Fruit fly (Drosophila melanogaster) whole organism, embryonic: Measurements from ENCODE around the gene CG17105.

Source experiments
- ATbp ChIP-seq: fragments of 200-800 bp; sonication (Bioruptor generic); optimal IDR thresholded peaks from 2 replicates; lab custom pipeline; 2017; ENCODE audit warnings: missing biosample characterization, mild to moderate bottlenecking, missing genetic modification characterization, missing genetic modification reagents
- Ada2b ChIP-seq: fragments of 200-800 bp; sonication (Bioruptor generic); IDR thresholded peaks from 2 replicates; pipeline ENCODE4 v1.3.6; 2022; ENCODE audit warnings: missing biosample characterization, missing genetic modification characterization
- Bgb ChIP-seq: fragments of 200-800 bp; sonication (Bioruptor generic); IDR thresholded peaks from 2 replicates; pipeline ENCODE4 v1.3.6; 2022; ENCODE audit warnings: missing biosample characterization, missing genetic modification characterization; ENCODE audit not compliant: partially characterized antibody
- CG11723 ChIP-seq: fragments of 200-800 bp; sonication (Bioruptor generic); optimal IDR thresholded peaks from 2 replicates; lab custom pipeline; 2017; ENCODE audit warnings: missing biosample characterization, mild to moderate bottlenecking, missing genetic modification characterization
- CG12236 ChIP-seq: fragments of 200-800 bp; sonication (Bioruptor generic); optimal IDR thresholded peaks from 2 replicates; lab custom pipeline; 2016; ENCODE audit warnings: missing biosample characterization, missing genetic modification characterization
- CG12299 ChIP-seq: fragments of 200-800 bp; sonication (Bioruptor generic); optimal IDR thresholded peaks from 2 replicates; lab custom pipeline; 2018; ENCODE audit warnings: missing biosample characterization, mild to moderate bottlenecking, missing genetic modification characterization
- CG12769 ChIP-seq: fragments of 200-800 bp; sonication (Bioruptor generic); optimal IDR thresholded peaks from 2 replicates; lab custom pipeline; 2019; ENCODE audit warnings: missing biosample characterization, mild to moderate bottlenecking, missing genetic modification characterization, moderate library complexity
- CG12942 ChIP-seq: fragments of 200-800 bp; sonication (Bioruptor generic); optimal IDR thresholded peaks from 3 replicates; lab custom pipeline; 2016; ENCODE audit warnings: missing biosample characterization, missing genetic modification characterization
- CG13624 ChIP-seq: fragments of 200-800 bp; sonication (Bioruptor generic); optimal IDR thresholded peaks from 2 replicates; lab custom pipeline; 2016; ENCODE audit warnings: missing biosample characterization, missing genetic modification characterization
- CG13894 ChIP-seq: fragments of 200-800 bp; sonication (Bioruptor generic); optimal IDR thresholded peaks from 3 replicates; lab custom pipeline; 2018; ENCODE audit warnings: missing biosample characterization, mild to moderate bottlenecking, missing genetic modification characterization, moderate library complexity
- CG15011 ChIP-seq: fragments of 200-800 bp; sonication (Bioruptor generic); optimal IDR thresholded peaks from 3 replicates; lab custom pipeline; 2018; ENCODE audit warnings: missing biosample characterization, mild to moderate bottlenecking, missing genetic modification characterization
- CG15269 ChIP-seq: fragments of 200-800 bp; sonication (Bioruptor generic); optimal IDR thresholded peaks from 2 replicates; lab custom pipeline; 2018; ENCODE audit warnings: missing biosample characterization, mild to moderate bottlenecking, missing genetic modification characterization, moderate library complexity
- CG15514 ChIP-seq: fragments of 200-800 bp; sonication (Bioruptor generic); optimal IDR thresholded peaks from 3 replicates; lab custom pipeline; 2017; ENCODE audit warnings: missing biosample characterization, missing genetic modification characterization, mild to moderate bottlenecking, moderate library complexity, missing genetic modification reagents
- CG1647 ChIP-seq: fragments of 200-800 bp; sonication (Bioruptor generic); optimal IDR thresholded peaks from 3 replicates; lab custom pipeline; 2016; ENCODE audit warnings: missing biosample characterization, missing genetic modification characterization
- CG16815 ChIP-seq: fragments of 200-800 bp; sonication (Bioruptor generic); optimal IDR thresholded peaks from 3 replicates; lab custom pipeline; 2017; ENCODE audit warnings: missing biosample characterization, mild to moderate bottlenecking, missing genetic modification characterization
- CG17186 ChIP-seq: fragments of 200-800 bp; sonication (Bioruptor generic); optimal IDR thresholded peaks from 3 replicates; lab custom pipeline; 2017; ENCODE audit warnings: missing biosample characterization, missing genetic modification reagents, missing genetic modification characterization
- CG17802 ChIP-seq: fragments of 200-800 bp; sonication (Bioruptor generic); optimal IDR thresholded peaks from 2 replicates; lab custom pipeline; 2018; ENCODE audit warnings: missing biosample characterization, mild to moderate bottlenecking, missing genetic modification characterization, moderate library complexity
- CG18262 ChIP-seq: fragments of 200-800 bp; optimal IDR thresholded peaks from 3 replicates; lab custom pipeline; 2019; ENCODE audit warnings: missing biosample characterization, mild to moderate bottlenecking, missing genetic modification characterization, moderate library complexity
- CG31224 ChIP-seq: fragments of 200-800 bp; sonication (Bioruptor generic); IDR thresholded peaks from 2 replicates; pipeline ENCODE4 v1.3.6; 2022; ENCODE audit warnings: missing biosample characterization, missing genetic modification characterization
- CG31365 ChIP-seq: fragments of 200-800 bp; sonication (Bioruptor generic); optimal IDR thresholded peaks from 2 replicates; lab custom pipeline; 2018; ENCODE audit warnings: missing biosample characterization, mild to moderate bottlenecking, missing genetic modification characterization
- CG3281 ChIP-seq: fragments of 200-800 bp; sonication (Bioruptor generic); optimal IDR thresholded peaks from 3 replicates; lab custom pipeline; 2017; ENCODE audit warnings: missing biosample characterization, mild to moderate bottlenecking, missing genetic modification characterization
- CG33557 ChIP-seq: fragments of 200-800 bp; sonication (Bioruptor generic); optimal IDR thresholded peaks from 2 replicates; lab custom pipeline; 2019; ENCODE audit warnings: missing biosample characterization, mild to moderate bottlenecking, missing genetic modification characterization, moderate library complexity
- CG3847 ChIP-seq: fragments of 200-800 bp; sonication (Bioruptor generic); IDR thresholded peaks from 2 replicates; pipeline ENCODE4 v1.3.6; 2022; ENCODE audit warnings: missing biosample characterization, missing genetic modification characterization
- CG4854 ChIP-seq: fragments of 200-800 bp; sonication (Bioruptor generic); optimal IDR thresholded peaks from 2 replicates; lab custom pipeline; 2016; ENCODE audit warnings: missing biosample characterization, missing genetic modification characterization, inconsistent platforms
- CG6854 ChIP-seq: fragments of 200-800 bp; sonication (Bioruptor generic); optimal IDR thresholded peaks from 3 replicates; lab custom pipeline; 2017; ENCODE audit warnings: missing biosample characterization, mild to moderate bottlenecking, missing genetic modification characterization
- CG7271 ChIP-seq: fragments of 200-800 bp; sonication (Bioruptor generic); optimal IDR thresholded peaks from 2 replicates; lab custom pipeline; 2018; ENCODE audit warnings: missing biosample characterization, mild to moderate bottlenecking, missing genetic modification characterization, moderate library complexity
- CG8281 ChIP-seq: fragments of 200-800 bp; sonication (Bioruptor generic); optimal IDR thresholded peaks from 2 replicates; lab custom pipeline; 2018; ENCODE audit warnings: missing biosample characterization, mild to moderate bottlenecking, missing genetic modification characterization, moderate library complexity
- CG9609 ChIP-seq: fragments of 200-800 bp; sonication (Bioruptor generic); optimal IDR thresholded peaks from 3 replicates; lab custom pipeline; 2016; ENCODE audit warnings: missing biosample characterization, missing genetic modification characterization
- CG9817 ChIP-seq: fragments of 200-800 bp; sonication (Bioruptor generic); optimal IDR thresholded peaks from 2 replicates; lab custom pipeline; 2018; ENCODE audit warnings: missing biosample characterization, mild to moderate bottlenecking, missing genetic modification characterization, moderate library complexity
- CG9932 ChIP-seq: fragments of 200-800 bp; sonication (Bioruptor generic); IDR thresholded peaks from 2 replicates; pipeline ENCODE4 v1.3.6; 2022; ENCODE audit warnings: missing biosample characterization, missing genetic modification characterization
- Dip3 ChIP-seq: fragments of 200-800 bp; sonication (Bioruptor generic); optimal IDR thresholded peaks from 3 replicates; lab custom pipeline; 2016; ENCODE audit warnings: missing biosample characterization, missing genetic modification characterization
- E2f2 ChIP-seq: fragments of 200-800 bp; sonication (Bioruptor generic); IDR thresholded peaks from 2 replicates; pipeline ENCODE4 v1.3.6; 2022; ENCODE audit warnings: missing biosample characterization, missing genetic modification characterization
- Ets97D ChIP-seq: fragments of 200-800 bp; sonication (Bioruptor generic); optimal IDR thresholded peaks from 3 replicates; lab custom pipeline; 2016; ENCODE audit warnings: missing biosample characterization, missing genetic modification characterization
- Fer3 ChIP-seq: fragments of 200-800 bp; sonication (Bioruptor generic); optimal IDR thresholded peaks from 2 replicates; lab custom pipeline; 2018; ENCODE audit warnings: missing biosample characterization, mild to moderate bottlenecking, missing genetic modification characterization, moderate library complexity
- H15 ChIP-seq: fragments of 200-800 bp; sonication (Bioruptor generic); IDR thresholded peaks from 3 replicates; pipeline ENCODE4 v1.3.6; 2022; ENCODE audit warnings: missing biosample characterization, missing genetic modification characterization
- HLH3B ChIP-seq: fragments of 200-800 bp; sonication (Bioruptor generic); IDR thresholded peaks from 2 replicates; pipeline ENCODE4 v1.3.6; 2022; ENCODE audit warnings: missing biosample characterization, missing genetic modification characterization
- HLH54F ChIP-seq: fragments of 200-800 bp; sonication (Bioruptor generic); optimal IDR thresholded peaks from 3 replicates; lab custom pipeline; 2016; ENCODE audit warnings: missing biosample characterization, missing genetic modification characterization
- Hmx ChIP-seq: fragments of 200-800 bp; sonication (Bioruptor generic); optimal IDR thresholded peaks from 2 replicates; lab custom pipeline; 2016; ENCODE audit warnings: missing biosample characterization, missing genetic modification characterization
- Med ChIP-seq: fragments of 200-800 bp; sonication (Bioruptor generic); peaks from one replicate; lab custom pipeline; 2016; ENCODE audit warnings: missing biosample characterization, missing genetic modification characterization, mild to moderate bottlenecking, inconsistent platforms, moderate library complexity
- Mes4 ChIP-seq: fragments of 200-800 bp; sonication (Bioruptor generic); optimal IDR thresholded peaks from 2 replicates; lab custom pipeline; 2016; ENCODE audit warnings: missing biosample characterization, missing genetic modification characterization
- Six4 ChIP-seq: fragments of 200-800 bp; sonication (Bioruptor generic); optimal IDR thresholded peaks from 2 replicates; lab custom pipeline; 2016; ENCODE audit warnings: missing biosample characterization, missing genetic modification characterization
- bowl ChIP-seq: fragments of 200-800 bp; sonication (Bioruptor generic); IDR thresholded peaks from 2 replicates; pipeline ENCODE4 v1.3.6; 2022; ENCODE audit warnings: missing biosample characterization, missing genetic modification characterization
- dan ChIP-seq: fragments of 200-800 bp; sonication (Bioruptor generic); IDR thresholded peaks from 2 replicates; pipeline ENCODE4 v1.3.6; 2022; ENCODE audit warnings: missing biosample characterization, missing genetic modification characterization
- fd96Cb ChIP-seq: fragments of 200-800 bp; sonication (Bioruptor generic); optimal IDR thresholded peaks from 2 replicates; lab custom pipeline; 2018; ENCODE audit warnings: missing biosample characterization, mild to moderate bottlenecking, missing genetic modification characterization, moderate library complexity
- gcm2 ChIP-seq: fragments of 200-800 bp; sonication (Bioruptor generic); optimal IDR thresholded peaks from 2 replicates; lab custom pipeline; 2016; ENCODE audit warnings: missing biosample characterization, missing genetic modification characterization
- klu ChIP-seq: fragments of 200-800 bp; sonication (Bioruptor generic); IDR thresholded peaks from 2 replicates; pipeline ENCODE4 v1.3.6; 2022; ENCODE audit warnings: missing biosample characterization, missing genetic modification characterization
- luna ChIP-seq: fragments of 200-800 bp; sonication (Bioruptor generic); optimal IDR thresholded peaks from 2 replicates; lab custom pipeline; 2016; ENCODE audit warnings: missing biosample characterization, missing genetic modification characterization
- otp ChIP-seq: fragments of 200-800 bp; sonication (Bioruptor generic); IDR thresholded peaks from 3 replicates; pipeline ENCODE4, ENCODE4 v1.3.6; 2022; ENCODE audit warnings: missing biosample characterization, missing genetic modification characterization
- sd ChIP-seq: fragments of 200-800 bp; sonication (Bioruptor generic); optimal IDR thresholded peaks from 3 replicates; lab custom pipeline; 2018; ENCODE audit warnings: missing biosample characterization, mild to moderate bottlenecking, missing genetic modification characterization, moderate library complexity
- ttk ChIP-seq: fragments of 200-800 bp; sonication (Bioruptor generic); IDR thresholded peaks from 2 replicates; pipeline ENCODE4 v2.1.2; 2022; ENCODE audit warnings: missing biosample characterization, missing genetic modification characterization
- tup ChIP-seq: fragments of 200-800 bp; sonication (Bioruptor generic); optimal IDR thresholded peaks from 2 replicates; lab custom pipeline; 2016; ENCODE audit warnings: missing biosample characterization, mild to moderate bottlenecking, missing genetic modification characterization, moderate library complexity

The CG17105 gene

dm6 chr2L:10665603-10666002 lies 15.2 kb upstream of the CG17105 start (continued):
- TF ChIP-seq CG31365 (tag; lab: Kevin White, UChicago) (no peak), Fer3 (tag; lab: Kevin White, UChicago) (peak; percentile 77), CG9609 (peak; percentile 67), CG9932 (GFP tag; lab: Robert Waterston, UW) (peak; percentile 81), otp (GFP tag; lab: Robert Waterston, UW) (peak; percentile 83), Bgb (GFP tag; lab: Robert Waterston, UW) (no peak), H15 (GFP tag; lab: Robert Waterston, UW) (peak; percentile 85), CG15011 (GFP tag; lab: Kevin White, UChicago) (peak; percentile 58), Dip3 (peak; percentile 69), CG4854 (GFP tag; lab: Kevin White, UChicago) (peak; percentile 54), CG9817 (tag; lab: Kevin White, UChicago) (peak; percentile 71), CG11723 (GFP tag; lab: Kevin White, UChicago) (peak; percentile 36), CG17802 (tag; lab: Kevin White, UChicago) (peak; percentile 43), CG12236 (GFP tag; lab: Kevin White, UChicago) (peak; percentile 57), klu (GFP tag; lab: Robert Waterston, UW) (no peak), CG7271 (tag; lab: Kevin White, UChicago) (peak; percentile 12), ttk (GFP tag; lab: Robert Waterston, UW) (peak; percentile 89), CG15514 (GFP tag; lab: Kevin White, UChicago) (peak; percentile 53), dan (peak; percentile 33; the same call in 1 of the 2 replicates), CG33557 (no peak), Hmx (GFP tag; lab: Kevin White, UChicago) (peak; percentile 53), CG8281 (tag; lab: Kevin White, UChicago) (peak; percentile 34), ATbp (GFP tag; lab: Kevin White, UChicago) (peak; percentile 71), CG31224 (GFP tag; lab: Robert Waterston, UW) (peak; percentile 62), CG12769 (tag; lab: Kevin White, UChicago) (peak; percentile 87), Six4 (peak; percentile 53), CG12299 (no peak), CG16815 (GFP tag; lab: Kevin White, UChicago) (peak; percentile 58), Ada2b (GFP tag; lab: Robert Waterston, UW) (peak; percentile 92), bowl (GFP tag; lab: Robert Waterston, UW) (peak; percentile 83), tup (GFP tag; lab: Kevin White, UChicago) (peak; percentile 57), CG3847 (GFP tag; lab: Robert Waterston, UW) (peak; percentile 75), Med (GFP tag; lab: Kevin White, UChicago) (peak; percentile 97), sd (tag; lab: Kevin White, UChicago) (peak; percentile 55), CG12942 (GFP tag; lab: Kevin White, UChicago) (peak; percentile 68), fd96Cb (peak; percentile 69), CG6854 (GFP tag; lab: Kevin White, UChicago) (no peak), HLH3B (peak; percentile 89), CG15269 (peak; percentile 88), Mes4 (peak; percentile 66), CG3281 (peak; percentile 56), HLH54F (GFP tag; lab: Kevin White, UChicago) (peak; percentile 70), CG1647 (GFP tag; lab: Kevin White, UChicago) (peak; percentile 65), Ets97D (GFP tag; lab: Kevin White, UChicago) (no peak), luna (GFP tag; lab: Kevin White, UChicago) (no peak), E2f2 (GFP tag; lab: Robert Waterston, UW) (peak; percentile 67), gcm2 (GFP tag; lab: Kevin White, UChicago) (peak; percentile 22), CG18262 (tag; lab: Kevin White, UChicago) (peak; percentile 66), CG17186 (GFP tag; lab: Kevin White, UChicago) (no peak), CG13894 (tag; lab: Kevin White, UChicago) (no peak), CG13624 (GFP tag; lab: Kevin White, UChicago) (peak; percentile 79)
